Fruit fly (Drosophila melanogaster): Measurements from ENCODE around the gene Mp.

The Mp gene

dm6 chr3L:7008351-7008750, 9.7 kb downstream of the Mp start (continued):
- TF ChIP-seq Mrtf (GFP tag; IDR thresholded peaks at IDR 0.05): no peak; the same call in 2 of the 3 replicates
- peak; percentile 94 for TF ChIP-seq Ssrp (tag; optimal IDR thresholded peaks at IDR 0.05)
- TF ChIP-seq CG14050 (GFP tag; IDR thresholded peaks at IDR 0.05): peak; percentile 64
- TF ChIP-seq CG43689 (GFP tag; IDR thresholded peaks at IDR 0.05): peak; percentile 41; the same call in 1 of the 2 replicates
- peak; percentile 45 for TF ChIP-seq CG3838 (GFP tag; optimal IDR thresholded peaks at IDR 0.05)
- TF ChIP-seq CG1529 (GFP tag; optimal IDR thresholded peaks at IDR 0.05): peak; percentile 87
- peak; percentile 35 for TF ChIP-seq cato (GFP tag; optimal IDR thresholded peaks at IDR 0.05; ENCODE audit: borderline replicate concordance)
- peak; percentile 60; the same call in 1 of the 3 replicates for TF ChIP-seq H15 (GFP tag; IDR thresholded peaks at IDR 0.05)
- peak; percentile 78 for TF ChIP-seq CG1233 (GFP tag; optimal IDR thresholded peaks at IDR 0.05)
- TF ChIP-seq CG9932 (GFP tag; IDR thresholded peaks at IDR 0.05): 0 out of 2 replicates have a peak, but pooled peaks have one; percentile 18
- peak; percentile 83 for TF ChIP-seq CG3281 (GFP tag; optimal IDR thresholded peaks at IDR 0.05)
- peak; percentile 81 for TF ChIP-seq CG6689 (GFP tag; IDR thresholded peaks at IDR 0.05)
- 0 out of 2 replicates have a peak, but pooled peaks have one; percentile 17 for TF ChIP-seq cas (GFP tag; IDR thresholded peaks at IDR 0.05)
- no peak for TF ChIP-seq CG10321 (GFP tag; IDR thresholded peaks at IDR 0.05)
- no peak for TF ChIP-seq hb (GFP tag; IDR thresholded peaks at IDR 0.05; ENCODE audit: partially characterized antibody)
- peak; percentile 66 for TF ChIP-seq CG1602 (GFP tag; optimal IDR thresholded peaks at IDR 0.05)
- TF ChIP-seq CoRest (tag; optimal IDR thresholded peaks at IDR 0.05): peak; percentile 96
- peak; percentile 49 for TF ChIP-seq CG2875 (GFP tag; optimal IDR thresholded peaks at IDR 0.05)
- peak; percentile 19 for TF ChIP-seq Usf (GFP tag; optimal IDR thresholded peaks at IDR 0.05)
- TF ChIP-seq CG12155 (GFP tag; optimal IDR thresholded peaks at IDR 0.05): peak; percentile 56
- no peak for TF ChIP-seq crol (GFP tag; IDR thresholded peaks at IDR 0.05)
- TF ChIP-seq trem (tag; optimal IDR thresholded peaks at IDR 0.05): peak; percentile 78
- TF ChIP-seq chn (GFP tag; optimal IDR thresholded peaks at IDR 0.05): peak; percentile 11
- peak; percentile 62 for TF ChIP-seq Lhr (GFP tag; optimal IDR thresholded peaks at IDR 0.05)
- peak; percentile 79 for TF ChIP-seq CG18619 (GFP tag; optimal IDR thresholded peaks at IDR 0.05)
- peak; percentile 59 for TF ChIP-seq lilli (GFP tag; optimal IDR thresholded peaks at IDR 0.05)
- peak; percentile 54 for TF ChIP-seq Chrac-16 (GFP tag; optimal IDR thresholded peaks at IDR 0.05)
- peak; percentile 64 for TF ChIP-seq NfI (GFP tag; optimal IDR thresholded peaks at IDR 0.05)
- peak; percentile 93 for TF ChIP-seq CG10979 (tag; optimal IDR thresholded peaks at IDR 0.05)
- peak; percentile 38 for TF ChIP-seq CG8359 (GFP tag; optimal IDR thresholded peaks at IDR 0.05; ENCODE audit: borderline replicate concordance)
- TF ChIP-seq Trl (optimal IDR thresholded peaks at IDR 0.05): no peak
- TF ChIP-seq Trl (GFP tag; optimal IDR thresholded peaks at IDR 0.05): peak; percentile 3
- peak; percentile 91 for TF ChIP-seq CG12391 (tag; optimal IDR thresholded peaks at IDR 0.05)
- TF ChIP-seq croc (GFP tag; conservative IDR thresholded peaks at IDR 0.05): peak; percentile 79
- no peak for TF ChIP-seq ranshi (GFP tag; IDR thresholded peaks at IDR 0.05)
- TF ChIP-seq stwl (tag; optimal IDR thresholded peaks at IDR 0.05): no peak
- TF ChIP-seq CTCF (GFP tag; optimal IDR thresholded peaks at IDR 0.05): peak; percentile 36
- peak; percentile 50 for TF ChIP-seq Atf-2 (GFP tag; optimal IDR thresholded peaks at IDR 0.05)
- no peak for TF ChIP-seq Bgb (GFP tag; IDR thresholded peaks at IDR 0.05; ENCODE audit: partially characterized antibody)
- no peak for TF ChIP-seq GATAe (GFP tag; conservative IDR thresholded peaks at IDR 0.05)
- peak; percentile 19 for TF ChIP-seq CG12071 (GFP tag; optimal IDR thresholded peaks at IDR 0.05)
- TF ChIP-seq chif (GFP tag; optimal IDR thresholded peaks at IDR 0.05): peak; percentile 50 to 63
- TF ChIP-seq dysf (GFP tag; IDR thresholded peaks at IDR 0.05): peak; percentile 89
- peak; percentile 81 for TF ChIP-seq cwo (GFP tag; optimal IDR thresholded peaks at IDR 0.05)
- no peak for TF ChIP-seq grn (GFP tag; optimal IDR thresholded peaks at IDR 0.05)
- no peak for TF ChIP-seq tll (GFP tag; optimal IDR thresholded peaks at IDR 0.05)
- peak in 1 of 3 experiments; percentile 28 for TF ChIP-seq Stat92E (GFP tag; optimal IDR thresholded peaks at IDR 0.05)
- TF ChIP-seq ttk (GFP tag; IDR thresholded peaks at IDR 0.05): peak; percentile 73
- TF ChIP-seq Ada2b (GFP tag; IDR thresholded peaks at IDR 0.05): peak; percentile 70
- peak; percentile 70 for TF ChIP-seq CG18764 (GFP tag; optimal IDR thresholded peaks at IDR 0.05)
- peak; percentile 73 for TF ChIP-seq CG10654 (GFP tag; optimal IDR thresholded peaks at IDR 0.05)
